Fruit fly (Drosophila melanogaster) whole organism, embryonic: ENCODE measurements around the gene scrt.

Experiments used
- Atf-2 ChIP-seq: fragments of 200-800 bp; sonication (Bioruptor generic); optimal IDR thresholded peaks from 2 replicates; lab custom pipeline; 2016; ENCODE audit warnings: missing biosample characterization, missing genetic modification characterization
- BEAF-32 ChIP-seq: fragments of 200-800 bp; sonication (Bioruptor generic); optimal IDR thresholded peaks from 3 replicates; lab custom pipeline; 2017; ENCODE audit warnings: missing biosample characterization, missing genetic modification characterization, mild to moderate bottlenecking, moderate library complexity, missing genetic modification reagents
- Bdp1 ChIP-seq: fragments of 200-800 bp; sonication (Bioruptor generic); optimal IDR thresholded peaks from 3 replicates; lab custom pipeline; 2016; ENCODE audit warnings: missing biosample characterization, missing genetic modification characterization
- CG11456 ChIP-seq: fragments of 200-800 bp; sonication (Bioruptor generic); IDR thresholded peaks from 3 replicates; pipeline ENCODE4 v1.3.6; 2022; ENCODE audit warnings: missing biosample characterization, missing genetic modification characterization
- CG12219 ChIP-seq: fragments of 200-800 bp; sonication (Bioruptor generic); optimal IDR thresholded peaks from 3 replicates; lab custom pipeline; 2018; ENCODE audit warnings: missing biosample characterization, mild to moderate bottlenecking, missing genetic modification characterization
- CG13775 ChIP-seq: fragments of 200-800 bp; sonication (Bioruptor generic); optimal IDR thresholded peaks from 3 replicates; lab custom pipeline; 2017; ENCODE audit warnings: missing biosample characterization, mild to moderate bottlenecking, missing genetic modification characterization
- CG18011 ChIP-seq: fragments of 200-800 bp; sonication (Bioruptor generic); optimal IDR thresholded peaks from 2 replicates; lab custom pipeline; 2017; ENCODE audit warnings: missing biosample characterization, missing genetic modification characterization, mild to moderate bottlenecking, moderate library complexity, missing genotype
- CG1832 ChIP-seq: fragments of 200-800 bp; sonication (Bioruptor generic); optimal IDR thresholded peaks from 2 replicates; lab custom pipeline; 2017; ENCODE audit warnings: missing biosample characterization, mild to moderate bottlenecking, missing genetic modification characterization, inconsistent platforms
- CG2202 ChIP-seq: fragments of 200-800 bp; sonication (Bioruptor generic); optimal IDR thresholded peaks from 2 replicates; lab custom pipeline; 2018; ENCODE audit warnings: missing biosample characterization, mild to moderate bottlenecking, missing genetic modification characterization
- CG32532 ChIP-seq: fragments of 200-800 bp; sonication (Bioruptor generic); IDR thresholded peaks from 2 replicates; pipeline ENCODE4 v1.3.6; 2022; ENCODE audit warnings: missing biosample characterization, missing genetic modification characterization
- CG34224 ChIP-seq: fragments of 200-800 bp; sonication (Bioruptor generic); IDR thresholded peaks from 3 replicates; pipeline ENCODE4 v1.3.6; 2022; ENCODE audit warnings: missing biosample characterization, missing genetic modification characterization; ENCODE audit not compliant: partially characterized antibody
- CG4404 ChIP-seq: fragments of 200-800 bp; sonication (Bioruptor generic); IDR thresholded peaks from 2 replicates; pipeline ENCODE4 v1.3.6; 2022; ENCODE audit warnings: missing biosample characterization, missing genetic modification characterization
- CG4854 ChIP-seq: fragments of 200-800 bp; sonication (Bioruptor generic); optimal IDR thresholded peaks from 2 replicates; lab custom pipeline; 2016; ENCODE audit warnings: missing biosample characterization, missing genetic modification characterization, inconsistent platforms
- CG6683 ChIP-seq: fragments of 200-800 bp; sonication (Bioruptor generic); optimal IDR thresholded peaks from 2 replicates; lab custom pipeline; 2017; ENCODE audit warnings: missing biosample characterization, mild to moderate bottlenecking, missing genetic modification characterization, missing genetic modification reagents
- CG7372 ChIP-seq: fragments of 200-800 bp; sonication (Bioruptor generic); IDR thresholded peaks from 2 replicates; pipeline ENCODE4 v1.3.6; 2022; ENCODE audit warnings: missing biosample characterization, missing genetic modification characterization
- CG7839 ChIP-seq: fragments of 200-800 bp; sonication (Bioruptor generic); optimal IDR thresholded peaks from 3 replicates; lab custom pipeline; 2018; ENCODE audit warnings: missing biosample characterization, mild to moderate bottlenecking, missing genetic modification characterization, moderate library complexity
- CG8924 ChIP-seq: fragments of 200-800 bp; optimal IDR thresholded peaks from 3 replicates; lab custom pipeline; 2019; ENCODE audit warnings: missing biosample characterization, mild to moderate bottlenecking, missing genetic modification characterization, moderate library complexity
- CG9727 ChIP-seq: fragments of 200-800 bp; sonication (Bioruptor generic); optimal IDR thresholded peaks from 3 replicates; lab custom pipeline; 2017; ENCODE audit warnings: missing biosample characterization, mild to moderate bottlenecking, missing genetic modification characterization
- Deaf1 ChIP-seq: fragments of 200-800 bp; optimal IDR thresholded peaks from 3 replicates; lab custom pipeline; 2019; ENCODE audit warnings: missing biosample characterization, mild to moderate bottlenecking, missing genetic modification characterization, moderate library complexity
- Dp ChIP-seq: fragments of 200-800 bp; sonication (Bioruptor generic); optimal IDR thresholded peaks from 2 replicates; lab custom pipeline; 2018; ENCODE audit warnings: missing biosample characterization, mild to moderate bottlenecking, missing genetic modification characterization, moderate library complexity
- Hand ChIP-seq: fragments of 200-800 bp; sonication (Bioruptor generic); optimal IDR thresholded peaks from 2 replicates; lab custom pipeline; 2017; ENCODE audit warnings: mild to moderate bottlenecking, missing biosample characterization, missing genetic modification reagents, missing genetic modification characterization
- Hr51 ChIP-seq, 2 experiments: fragments of 200-800 bp; sonication (Bioruptor generic); optimal IDR thresholded peaks; 2 replicates in 1 of 2; 3 replicates in 1 of 2; lab custom pipeline; 2016 to 2018; ENCODE audit warnings: missing biosample characterization in 2 of 2, missing genetic modification characterization in 2 of 2, mild to moderate bottlenecking in 1 of 2, moderate library complexity in 1 of 2
- Hr78 ChIP-seq, 2 experiments: fragments of 200-800 bp in 1 of 2; fragments of >200 bp in 1 of 2; sonication (Bioruptor generic) in 1 of 2; optimal IDR thresholded peaks; 2 replicates each; lab custom pipeline; 2017 to 2019; ENCODE audit warnings: missing biosample characterization in 2 of 2, missing genetic modification characterization in 2 of 2, mild to moderate bottlenecking in 1 of 2, moderate library complexity in 1 of 2
- Lim3 ChIP-seq: fragments of 200-800 bp; sonication (Bioruptor generic); IDR thresholded peaks from 2 replicates; pipeline ENCODE4 v1.3.6; 2022; ENCODE audit warnings: missing biosample characterization, missing genetic modification characterization
- Mrtf ChIP-seq: fragments of 200-800 bp; sonication (Bioruptor generic); IDR thresholded peaks from 3 replicates; pipeline ENCODE4 v1.3.6; 2022; ENCODE audit warnings: missing biosample characterization, missing genetic modification characterization
- Ptx1 ChIP-seq: fragments of 200-800 bp; sonication (Bioruptor generic); IDR thresholded peaks from 2 replicates; pipeline ENCODE4 v1.3.6; 2022; ENCODE audit warnings: missing biosample characterization, missing genetic modification characterization
- Xbp1 ChIP-seq: fragments of 200-800 bp; sonication (Bioruptor generic); optimal IDR thresholded peaks from 3 replicates; lab custom pipeline; 2016; ENCODE audit warnings: missing biosample characterization, mild to moderate bottlenecking, missing genetic modification characterization
- Xrp1 ChIP-seq: fragments of 200-800 bp; sonication (Bioruptor generic); IDR thresholded peaks from 2 replicates; pipeline ENCODE4 v1.3.6; 2022; ENCODE audit warnings: missing biosample characterization, missing genetic modification characterization
- bab2 ChIP-seq: fragments of 200-800 bp; sonication (Bioruptor generic); optimal IDR thresholded peaks from 2 replicates; lab custom pipeline; 2016; ENCODE audit warnings: missing biosample characterization, missing genetic modification characterization
- btn ChIP-seq: fragments of 200-800 bp; sonication (Bioruptor generic); optimal IDR thresholded peaks from 2 replicates; lab custom pipeline; 2016; ENCODE audit warnings: missing biosample characterization, missing genetic modification characterization
- chif ChIP-seq, 2 experiments: fragments of 200-800 bp; sonication (Bioruptor generic); optimal IDR thresholded peaks; 3 replicates each; lab custom pipeline; 2016; ENCODE audit warnings: missing biosample characterization in 2 of 2, missing genetic modification characterization in 2 of 2
- cwo ChIP-seq: fragments of 200-800 bp; sonication (Bioruptor generic); optimal IDR thresholded peaks from 3 replicates; lab custom pipeline; 2017; ENCODE audit warnings: missing biosample characterization, missing genetic modification characterization, mild to moderate bottlenecking, moderate library complexity, missing genetic modification reagents
- gfzf ChIP-seq: fragments of 200-800 bp; sonication (Bioruptor generic); optimal IDR thresholded peaks from 2 replicates; lab custom pipeline; 2016; ENCODE audit warnings: missing biosample characterization, mild to moderate bottlenecking, missing genetic modification characterization, moderate library complexity
- grn ChIP-seq: fragments of 200-800 bp; sonication (Bioruptor generic); optimal IDR thresholded peaks from 3 replicates; lab custom pipeline; 2017; ENCODE audit warnings: missing biosample characterization, missing genetic modification characterization
- jumu ChIP-seq: fragments of 200-800 bp; sonication (Bioruptor generic); optimal IDR thresholded peaks from 3 replicates; lab custom pipeline; 2016; ENCODE audit warnings: missing biosample characterization, missing genetic modification characterization
- kay ChIP-seq: fragments of 200-800 bp; sonication (Bioruptor generic); optimal IDR thresholded peaks from 2 replicates; lab custom pipeline; 2016; ENCODE audit warnings: missing biosample characterization, missing genetic modification characterization
- ken ChIP-seq: fragments of 200-800 bp; sonication (Bioruptor generic); IDR thresholded peaks from 3 replicates; pipeline ENCODE4 v1.3.6; 2022; ENCODE audit warnings: missing biosample characterization, missing genetic modification characterization
- lab ChIP-seq: fragments of 200-800 bp; sonication (Bioruptor generic); optimal IDR thresholded peaks from 3 replicates; lab custom pipeline; 2017; ENCODE audit warnings: missing biosample characterization, missing genetic modification characterization, mild to moderate bottlenecking, moderate library complexity, missing genetic modification reagents
- mirr ChIP-seq: fragments of 200-800 bp; sonication (Bioruptor generic); optimal IDR thresholded peaks from 3 replicates; lab custom pipeline; 2018; ENCODE audit warnings: missing biosample characterization, mild to moderate bottlenecking, missing genetic modification characterization
- otp ChIP-seq: fragments of 200-800 bp; sonication (Bioruptor generic); IDR thresholded peaks from 3 replicates; pipeline ENCODE4, ENCODE4 v1.3.6; 2022; ENCODE audit warnings: missing biosample characterization, missing genetic modification characterization
- sens ChIP-seq: fragments of 200-800 bp; sonication (Bioruptor generic); peaks from one replicate; lab custom pipeline; 2016; ENCODE audit warnings: missing biosample characterization, missing genetic modification characterization
- slou ChIP-seq: fragments of 200-800 bp; sonication (Bioruptor generic); optimal IDR thresholded peaks from 3 replicates; lab custom pipeline; 2016; ENCODE audit warnings: missing biosample characterization, missing genetic modification characterization
- sna ChIP-seq: fragments of 200-800 bp; sonication (Bioruptor generic); IDR thresholded peaks from 2 replicates; pipeline ENCODE4 v1.3.6; 2022; ENCODE audit warnings: missing biosample characterization, missing genetic modification characterization; ENCODE audit not compliant: partially characterized antibody
- stwl ChIP-seq: fragments of 200-800 bp; sonication (Bioruptor generic); optimal IDR thresholded peaks from 3 replicates; lab custom pipeline; 2018; ENCODE audit warnings: missing biosample characterization, mild to moderate bottlenecking, missing genetic modification characterization, moderate library complexity
- sug ChIP-seq: fragments of 200-800 bp; optimal IDR thresholded peaks from 2 replicates; lab custom pipeline; 2019; ENCODE audit warnings: missing biosample characterization, mild to moderate bottlenecking, missing genetic modification characterization, moderate library complexity
- toy ChIP-seq: fragments of 200-800 bp; sonication (Bioruptor generic); IDR thresholded peaks from 2 replicates; pipeline ENCODE4 v1.3.6; 2022; ENCODE audit warnings: missing biosample characterization, missing genetic modification characterization
- unc-4 ChIP-seq: fragments of 200-800 bp; sonication (Bioruptor generic); IDR thresholded peaks from 2 replicates; pipeline ENCODE4 v1.3.6; 2022; ENCODE audit warnings: missing biosample characterization, missing genetic modification characterization; ENCODE audit not compliant: partially characterized antibody
- vnd ChIP-seq: fragments of 200-800 bp; sonication (Bioruptor generic); IDR thresholded peaks from 3 replicates; pipeline ENCODE4 v1.3.6; 2022; ENCODE audit warnings: missing biosample characterization, missing genetic modification characterization; ENCODE audit not compliant: partially characterized antibody
- zfh1 ChIP-seq: fragments of 200-800 bp; sonication (Bioruptor generic); IDR thresholded peaks from 3 replicates; pipeline ENCODE4 v1.3.6; 2022; ENCODE audit warnings: missing biosample characterization, missing genetic modification characterization

The scrt gene

DNA sequence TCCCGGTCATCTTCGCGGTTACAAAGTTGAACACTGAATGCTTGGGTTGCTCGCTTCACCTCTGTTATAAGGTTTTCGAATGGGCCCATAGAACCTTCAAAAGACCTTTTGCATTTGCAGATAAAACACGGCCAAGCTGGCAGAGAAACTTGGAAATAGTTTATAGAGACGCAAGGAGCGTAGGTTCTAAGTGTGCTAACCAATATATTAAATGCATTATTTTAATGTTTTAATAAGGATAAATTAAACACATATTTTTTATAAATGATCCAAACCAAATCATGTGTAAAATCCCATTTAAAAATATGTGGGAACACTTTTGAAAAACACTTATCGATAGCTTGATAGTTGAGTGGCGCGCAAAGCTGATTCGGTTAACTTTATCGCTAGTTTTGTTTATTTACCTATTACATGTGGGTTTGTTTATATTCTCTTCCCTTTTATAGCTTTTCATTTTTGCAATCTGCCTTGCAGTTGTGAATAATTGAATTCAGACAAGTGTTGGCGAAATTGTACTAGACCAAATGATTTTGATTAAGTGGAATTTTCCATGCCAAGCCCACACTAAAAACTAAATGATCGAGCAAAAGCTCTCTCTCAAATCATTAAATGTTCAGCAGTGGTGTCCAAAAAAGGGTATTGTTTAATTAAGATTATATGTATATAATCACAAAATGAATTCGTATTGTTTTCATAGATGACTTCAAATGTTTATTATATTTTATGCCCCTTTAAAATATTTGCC is 43.4 kb upstream of the scrt start, which contains the start of gene CG12766 (continued):
- TF ChIP-seq CG12219 (GFP tag; lab: Kevin White, UChicago) (no peak), jumu (no peak), kay (GFP tag; lab: Kevin White, UChicago) (no peak), toy (GFP tag; lab: Robert Waterston, UW) (no peak), btn (no peak), ken (GFP tag; lab: Robert Waterston, UW) (no peak), CG8924 (no peak), Hr51 (GFP tag; optimal IDR thresholded peaks at IDR 0.05; lab: Kevin White, UChicago) (peak in 1 of 2 experiments; percentile 0), lab (GFP tag; lab: Kevin White, UChicago) (peak; percentile 43), CG11456 (GFP tag; lab: Robert Waterston, UW) (no peak), Hand (GFP tag; lab: Kevin White, UChicago) (no peak), bab2 (no peak), slou (GFP tag; lab: Kevin White, UChicago) (no peak), CG7839 (peak; percentile 30), Hr78 (GFP tag; optimal IDR thresholded peaks at IDR 0.05; lab: Kevin White, UChicago) (no peak), CG4404 (GFP tag; lab: Robert Waterston, UW) (no peak), CG1832 (no peak), CG6683 (GFP tag; lab: Kevin White, UChicago) (no peak), gfzf (GFP tag; lab: Kevin White, UChicago) (peak; percentile 35), Ptx1 (GFP tag; lab: Robert Waterston, UW) (no peak), chif (GFP tag; optimal IDR thresholded peaks at IDR 0.05; lab: Kevin White, UChicago) (no peak), Xbp1 (no peak), CG13775 (GFP tag; lab: Kevin White, UChicago) (no peak), Mrtf (GFP tag; lab: Robert Waterston, UW) (no peak), cwo (GFP tag; lab: Kevin White, UChicago) (no peak), Atf-2 (no peak), sug (peak; percentile 28), Xrp1 (GFP tag; lab: Robert Waterston, UW) (no peak; the same call in 1 of the 2 replicates), CG18011 (GFP tag; lab: Kevin White, UChicago) (no peak), Lim3 (GFP tag; lab: Robert Waterston, UW) (no peak), sna (peak; percentile 62), CG2202 (no peak), unc-4 (0 out of 2 replicates have a peak, but pooled peaks have one; percentile 43), CG32532 (GFP tag; lab: Robert Waterston, UW) (peak; percentile 42; the same call in 1 of the 2 replicates), CG4854 (GFP tag; lab: Kevin White, UChicago) (no peak), Deaf1 (tag; lab: Kevin White, UChicago) (no peak), Bdp1 (GFP tag; lab: Kevin White, UChicago) (no peak), sens (GFP tag; lab: Kevin White, UChicago) (peak; percentile 75), mirr (no peak), BEAF-32 (peak; percentile 4), otp (GFP tag; lab: Robert Waterston, UW) (no peak), CG34224 (GFP tag; lab: Robert Waterston, UW) (peak; percentile 75), stwl (tag; lab: Kevin White, UChicago) (no peak), grn (GFP tag; lab: Kevin White, UChicago) (no peak), Dp (peak; percentile 77), CG7372 (GFP tag; lab: Robert Waterston, UW) (no peak), vnd (GFP tag; lab: Robert Waterston, UW) (peak; percentile 33; the same call in 1 of the 3 replicates), CG9727 (GFP tag; lab: Kevin White, UChicago) (no peak), zfh1 (GFP tag; lab: Robert Waterston, UW) (0 out of 3 replicates have a peak, but pooled peaks have one; percentile 26)
